Worm (Caenorhabditis elegans): Measurements from ENCODE around the gene C29E4.13.

DNA sequence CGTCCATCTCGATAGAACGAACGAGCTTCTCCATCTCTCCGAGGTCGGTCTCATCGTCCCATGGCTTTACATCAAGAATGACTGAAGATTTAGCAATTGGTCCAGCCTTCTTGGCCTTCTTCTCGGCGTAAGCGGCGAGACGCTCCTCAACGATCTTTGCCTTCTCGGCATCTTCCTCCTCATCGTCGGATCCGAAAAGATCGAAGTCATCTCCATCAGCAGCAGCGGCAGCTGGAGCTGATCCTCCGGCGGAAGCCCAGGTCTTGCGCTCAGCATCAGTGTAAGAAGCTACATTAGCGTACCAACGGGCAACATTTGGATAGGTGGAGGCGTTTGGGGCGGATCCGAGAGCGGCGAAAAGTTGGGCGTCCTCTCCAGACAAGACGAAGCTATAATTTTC is 44.2 kb upstream of the C29E4.13 start:
- TF ChIP-seq ceh-13 (GFP tag; optimal IDR thresholded peaks at IDR 0.05) (no peak), ama-1 (optimal IDR thresholded peaks at IDR 0.05) (no peak), ceh-36 (tag; optimal IDR thresholded peaks at IDR 0.05) (no peak), pes-1 (GFP tag; IDR thresholded peaks at IDR 0.05) (no peak), F13C5.2 (tag; optimal IDR thresholded peaks at IDR 0.05) (no peak), tbx-11 (GFP tag; IDR thresholded peaks at IDR 0.05) (no peak), hnd-1 (tag; optimal IDR thresholded peaks at IDR 0.05) (no peak), hmbx-1 (tag; optimal IDR thresholded peaks at IDR 0.05) (no peak), tra-4 (tag; optimal IDR thresholded peaks at IDR 0.05) (no peak), sea-1 (GFP tag; conservative IDR thresholded peaks at IDR 0.05) (no peak)
